Worm (Caenorhabditis elegans) whole organism, mixed stage, embryonic: ENCODE results near the gene mppb-1.
A peak's percentile ranks its signal among the peaks of the same experiment; 100 is the strongest.

Experiments
- M03D4.4 ChIP-seq: sonication (generic microtip); optimal IDR thresholded peaks from 2 replicates; lab custom pipeline; 2017; ENCODE audit warnings: mild to moderate bottlenecking, missing genetic modification characterization, missing compliant biosample characterization
- bed-3 ChIP-seq: fragments of 200-800 bp; sonication (Bioruptor generic); optimal IDR thresholded peaks from 3 replicates; lab custom pipeline; 2018; ENCODE audit warnings: mild to moderate bottlenecking, missing genetic modification characterization, moderate library complexity, missing compliant biosample characterization
- blmp-1 ChIP-seq: fragments of 150-350 bp; optimal IDR thresholded peaks from 2 replicates; lab custom pipeline; 2014; ENCODE audit warnings: missing biosample characterization, missing genetic modification characterization
- ceh-39 ChIP-seq: fragments of 150-350 bp; optimal IDR thresholded peaks from 2 replicates; lab custom pipeline; 2014; ENCODE audit warnings: missing biosample characterization, missing genetic modification characterization
- ceh-43 ChIP-seq: fragments of 200-800 bp; sonication (Bioruptor generic); optimal IDR thresholded peaks from 2 replicates; lab custom pipeline; 2018; ENCODE audit warnings: mild to moderate bottlenecking, missing genetic modification characterization, moderate library complexity, missing compliant biosample characterization
- ceh-83 ChIP-seq: fragments of 200-800 bp; sonication (Bioruptor generic); optimal IDR thresholded peaks from 2 replicates; lab custom pipeline; 2018; ENCODE audit warnings: mild to moderate bottlenecking, missing genetic modification characterization, missing compliant biosample characterization
- ces-1 ChIP-seq: fragments of 150-350 bp; optimal IDR thresholded peaks from 2 replicates; lab custom pipeline; 2014; ENCODE audit warnings: missing biosample characterization, missing genetic modification reagents, missing genetic modification characterization
- cnd-1 ChIP-seq: fragments of 200-800 bp; sonication (Bioruptor generic); optimal IDR thresholded peaks from 2 replicates; lab custom pipeline; 2018; ENCODE audit warnings: mild to moderate bottlenecking, missing genetic modification characterization, missing compliant biosample characterization
- drap-1 ChIP-seq: fragments of 200-800 bp; sonication (Bioruptor generic); optimal IDR thresholded peaks from 3 replicates; lab custom pipeline; 2018; ENCODE audit warnings: mild to moderate bottlenecking, missing genetic modification characterization, missing compliant biosample characterization
- elt-1 ChIP-seq: sonication (generic microtip); optimal IDR thresholded peaks from 2 replicates; lab custom pipeline; 2017; ENCODE audit warnings: missing genetic modification characterization, mild to moderate bottlenecking, missing compliant biosample characterization, antibody characterized with exemption, moderate library complexity, borderline replicate concordance; ENCODE audit not compliant: insufficient read depth
- flh-1 ChIP-seq: fragments of 200-800 bp; sonication (Bioruptor generic); optimal IDR thresholded peaks from 2 replicates; lab custom pipeline; 2018; ENCODE audit warnings: mild to moderate bottlenecking, missing genetic modification characterization, moderate library complexity, missing compliant biosample characterization
- hlh-1 ChIP-seq: fragments of 150-350 bp; optimal IDR thresholded peaks from 2 replicates; lab custom pipeline; 2014; ENCODE audit warnings: missing biosample characterization, missing genetic modification reagents, missing genetic modification characterization
- lin-13 ChIP-seq: fragments of 150-350 bp; optimal IDR thresholded peaks from 2 replicates; lab custom pipeline; 2014; ENCODE audit warnings: missing biosample characterization, missing genetic modification characterization
- lin-32 ChIP-seq: fragments of 200-800 bp; sonication (Bioruptor generic); optimal IDR thresholded peaks from 2 replicates; lab custom pipeline; 2018; ENCODE audit warnings: mild to moderate bottlenecking, missing genetic modification characterization, missing compliant biosample characterization
- mep-1 ChIP-seq: fragments of 150-350 bp; optimal IDR thresholded peaks from 2 replicates; lab custom pipeline; 2017; ENCODE audit warnings: missing biosample characterization, missing genetic modification reagents, missing genetic modification characterization, inconsistent platforms
- mls-2 ChIP-seq: sonication (generic microtip); optimal IDR thresholded peaks from 2 replicates; lab custom pipeline; 2016; ENCODE audit warnings: mild to moderate bottlenecking, missing genetic modification characterization, moderate library complexity, missing compliant biosample characterization
- nhr-12 ChIP-seq: fragments of 150-350 bp; optimal IDR thresholded peaks from 2 replicates; lab custom pipeline; 2014; ENCODE audit warnings: missing biosample characterization, missing genetic modification characterization
- nhr-2 ChIP-seq: fragments of 150-350 bp; optimal IDR thresholded peaks from 2 replicates; lab custom pipeline; 2014; ENCODE audit warnings: missing biosample characterization, missing genetic modification characterization
- nhr-237 ChIP-seq: fragments of 150-350 bp; optimal IDR thresholded peaks from 2 replicates; lab custom pipeline; 2014; ENCODE audit warnings: missing biosample characterization, missing genetic modification characterization
- nhr-76 ChIP-seq: sonication (generic microtip); optimal IDR thresholded peaks from 2 replicates; lab custom pipeline; 2017; ENCODE audit warnings: missing biosample characterization, missing genetic modification characterization
- pha-4 ChIP-seq: fragments of 150-350 bp; optimal IDR thresholded peaks from 2 replicates; lab custom pipeline; 2018; ENCODE audit warnings: missing biosample characterization, missing genetic modification reagents, missing genetic modification characterization
- sem-2 ChIP-seq: fragments of 200-800 bp; sonication (Bioruptor generic); optimal IDR thresholded peaks from 2 replicates; lab custom pipeline; 2018; ENCODE audit warnings: mild to moderate bottlenecking, missing genetic modification characterization, missing compliant biosample characterization
- snpc-4 ChIP-seq: fragments of 150-350 bp; optimal IDR thresholded peaks from 2 replicates; lab custom pipeline; 2014; ENCODE audit warnings: missing biosample characterization, missing genetic modification characterization
- sptf-1 ChIP-seq: sonication (generic microtip); optimal IDR thresholded peaks from 2 replicates; lab custom pipeline; 2017; ENCODE audit warnings: mild to moderate bottlenecking, missing genetic modification characterization, moderate library complexity, missing compliant biosample characterization
- tbx-8 ChIP-seq: fragments of 200-800 bp; sonication (Bioruptor generic); optimal IDR thresholded peaks from 2 replicates; lab custom pipeline; 2018; ENCODE audit warnings: mild to moderate bottlenecking, missing genetic modification characterization, moderate library complexity, missing compliant biosample characterization
- unc-120 ChIP-seq: sonication (generic microtip); optimal IDR thresholded peaks from 2 replicates; lab custom pipeline; 2017; ENCODE audit warnings: missing genetic modification characterization, missing compliant biosample characterization; ENCODE audit not compliant: poor library complexity, severe bottlenecking
- unc-39 ChIP-seq: fragments of 150-350 bp; optimal IDR thresholded peaks from 2 replicates; lab custom pipeline; 2014; ENCODE audit warnings: missing biosample characterization, missing genetic modification characterization
- unc-62 ChIP-seq: fragments of 150-350 bp; optimal IDR thresholded peaks from 2 replicates; lab custom pipeline; 2014; ENCODE audit warnings: missing biosample characterization, missing genetic modification reagents, missing genetic modification characterization
- zip-8 ChIP-seq: fragments of 150-350 bp; optimal IDR thresholded peaks from 2 replicates; lab custom pipeline; 2014; ENCODE audit warnings: missing biosample characterization, missing genetic modification characterization
- ztf-11 ChIP-seq: fragments of 150-350 bp; optimal IDR thresholded peaks from 2 replicates; lab custom pipeline; 2014; ENCODE audit warnings: missing biosample characterization, missing genetic modification characterization

Gene mppb-1

DNA sequence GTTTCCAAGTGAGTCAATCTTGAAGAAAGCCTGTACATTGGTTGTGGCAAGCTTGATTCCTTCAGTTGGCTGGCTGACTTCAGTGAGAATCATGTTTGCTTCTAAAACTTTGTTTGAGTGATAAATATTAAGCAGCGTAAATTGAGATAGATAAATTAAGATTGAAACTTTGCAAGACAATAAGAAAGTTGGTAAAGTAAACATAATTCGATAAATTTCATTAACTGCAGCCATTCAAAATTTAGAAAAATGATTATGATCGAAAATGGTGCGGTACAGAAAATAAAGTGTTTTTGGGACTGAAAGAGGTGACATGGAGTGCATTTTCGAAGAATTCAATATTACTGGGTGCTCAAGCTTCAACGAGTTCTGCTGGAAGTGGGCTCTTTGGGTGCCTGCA is 21.1 kb downstream of the mppb-1 start, which contains the start of gene icln-1:
icln-1 (minus strand) TSS at position 101 of the 400 bp plus-strand sequence.
- TF ChIP-seq snpc-4 (tag; lab: Kevin White, UChicago) (no peak), M03D4.4 (tag; lab: Kevin White, UChicago) (no peak), tbx-8 (GFP tag; lab: Kevin White, UChicago) (no peak), ztf-11 (tag; lab: Kevin White, UChicago) (no peak), nhr-12 (no peak), ceh-83 (GFP tag; lab: Kevin White, UChicago) (no peak), nhr-237 (tag; lab: Kevin White, UChicago) (no peak), pha-4 (tag; lab: Kevin White, UChicago) (no peak), drap-1 (no peak), nhr-76 (tag; lab: Kevin White, UChicago) (no peak), mls-2 (tag; lab: Kevin White, UChicago) (no peak), flh-1 (no peak), cnd-1 (tag; lab: Kevin White, UChicago) (no peak), hlh-1 (tag; lab: Kevin White, UChicago) (no peak), elt-1 (tag; lab: Kevin White, UChicago) (no peak), mep-1 (tag; lab: Kevin White, UChicago) (no peak), bed-3 (no peak), lin-32 (GFP tag; lab: Kevin White, UChicago) (no peak)

DNA sequence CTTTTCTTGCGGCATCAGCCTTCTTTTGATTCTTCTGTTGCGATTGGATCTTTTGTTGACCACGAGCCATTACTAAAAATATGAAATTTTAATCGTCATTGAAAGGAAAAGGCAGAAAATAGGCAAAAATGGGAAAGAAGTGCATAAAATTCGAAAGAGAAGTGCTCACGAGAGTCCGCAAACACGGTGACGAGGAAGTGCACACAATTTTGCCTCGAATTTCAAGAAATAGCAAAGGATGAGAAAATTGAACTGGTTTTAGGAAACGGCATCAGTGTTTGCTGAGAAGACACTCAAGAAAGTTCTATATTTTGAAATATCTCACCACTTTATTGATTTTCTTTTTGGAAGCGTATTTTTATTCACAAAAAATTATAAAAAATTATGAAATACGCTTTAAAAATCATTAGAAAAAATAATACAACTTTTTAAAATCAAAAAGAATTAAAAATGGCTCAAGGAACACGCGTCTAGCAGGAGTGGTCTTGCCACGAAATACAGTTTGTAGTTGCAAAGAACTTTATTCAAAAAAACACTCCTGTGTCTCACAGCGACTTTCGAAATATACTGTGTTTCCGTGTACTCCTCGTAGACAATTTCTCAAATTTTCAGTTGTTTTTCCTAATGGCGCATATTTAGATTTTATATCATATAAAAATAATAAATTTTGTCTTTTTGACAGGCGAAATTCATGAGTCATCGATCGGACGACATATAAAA is 21.8 kb downstream of the mppb-1 start, which contains the start of the genes znf-706 and cpna-3:
znf-706 (minus strand) TSS at position 72 of the 720 bp plus-strand sequence.
cpna-3 (plus strand) TSS at position 683 of the 720 bp plus-strand sequence.
- TF ChIP-seq unc-120 (tag; lab: Kevin White, UChicago) (peak; percentile 4), ces-1 (GFP tag; lab: Kevin White, UChicago) (peak; percentile 7), hlh-1 (tag; lab: Kevin White, UChicago) (peak; percentile 3), tbx-8 (GFP tag; lab: Kevin White, UChicago) (no peak), drap-1 (no peak), nhr-237 (tag; lab: Kevin White, UChicago) (no peak)

DNA sequence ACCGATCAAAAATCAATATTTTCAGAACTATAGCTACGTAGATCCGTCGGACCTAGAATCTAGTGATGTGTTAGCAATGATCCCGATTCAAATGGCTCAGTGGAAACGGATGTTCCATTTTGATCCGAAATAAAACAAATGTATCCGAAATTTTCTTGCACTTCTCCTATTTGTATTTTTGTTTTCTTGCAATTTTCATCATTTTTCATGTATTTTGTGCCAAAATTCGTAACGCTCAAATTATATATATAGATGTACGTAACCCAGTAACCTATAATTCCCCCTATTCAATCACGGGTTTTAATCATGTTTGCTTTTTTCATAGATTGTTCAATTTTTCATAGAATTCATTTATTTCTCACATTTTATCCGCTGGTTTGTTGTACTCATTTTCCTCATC is 24.5 kb downstream of the mppb-1 start, which contains the start of gene gldi-10:
gldi-10 (plus strand) TSS at position 301 of the 400 bp plus-strand sequence.
- TF ChIP-seq ztf-11 (tag; lab: Kevin White, UChicago) (no peak), nhr-76 (tag; lab: Kevin White, UChicago) (no peak), sptf-1 (tag; lab: Kevin White, UChicago) (no peak), tbx-8 (GFP tag; lab: Kevin White, UChicago) (no peak), lin-13 (tag; lab: Kevin White, UChicago) (no peak), unc-39 (tag; lab: Kevin White, UChicago) (no peak), blmp-1 (tag; lab: Kevin White, UChicago) (no peak), zip-8 (tag; lab: Kevin White, UChicago) (no peak), mls-2 (tag; lab: Kevin White, UChicago) (no peak), cnd-1 (tag; lab: Kevin White, UChicago) (no peak), mep-1 (tag; lab: Kevin White, UChicago) (no peak), hlh-1 (tag; lab: Kevin White, UChicago) (no peak), nhr-237 (tag; lab: Kevin White, UChicago) (no peak), sem-2 (GFP tag; lab: Kevin White, UChicago) (no peak), nhr-12 (no peak), lin-32 (GFP tag; lab: Kevin White, UChicago) (no peak), unc-120 (tag; lab: Kevin White, UChicago) (no peak), unc-62 (GFP tag; lab: Kevin White, UChicago) (no peak), ceh-43 (no peak)

DNA sequence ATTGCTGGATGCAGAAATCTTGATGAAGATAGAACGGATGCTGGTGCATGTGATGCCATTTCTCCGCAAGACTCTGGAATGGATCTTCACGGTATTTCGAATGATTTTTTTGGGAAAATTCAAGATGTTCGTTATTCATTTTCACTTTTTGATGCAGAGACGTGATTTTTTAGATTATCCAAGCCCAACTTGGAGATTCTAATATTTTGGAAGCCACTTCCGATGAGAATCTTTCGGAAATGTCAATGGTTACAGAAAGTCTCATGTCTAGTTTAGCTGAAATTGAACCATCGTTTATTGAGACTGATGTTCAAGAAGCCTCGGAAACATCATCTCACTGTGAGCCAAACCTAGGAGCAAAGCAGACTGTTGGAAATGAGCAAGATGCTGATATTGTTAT is 26.4 kb downstream of the mppb-1 start:
- TF ChIP-seq sptf-1 (tag; lab: Kevin White, UChicago) (no peak), cnd-1 (tag; lab: Kevin White, UChicago) (no peak), tbx-8 (GFP tag; lab: Kevin White, UChicago) (no peak), nhr-12 (no peak), drap-1 (no peak), unc-120 (tag; lab: Kevin White, UChicago) (no peak), ceh-39 (no peak), unc-62 (GFP tag; lab: Kevin White, UChicago) (no peak), ces-1 (GFP tag; lab: Kevin White, UChicago) (no peak), blmp-1 (tag; lab: Kevin White, UChicago) (no peak), sem-2 (GFP tag; lab: Kevin White, UChicago) (no peak), lin-32 (GFP tag; lab: Kevin White, UChicago) (no peak), nhr-2 (tag; lab: Kevin White, UChicago) (no peak)
